Worm (Caenorhabditis elegans): ENCODE measurements around the gene F42A6.2.

Gene F42A6.2

DNA sequence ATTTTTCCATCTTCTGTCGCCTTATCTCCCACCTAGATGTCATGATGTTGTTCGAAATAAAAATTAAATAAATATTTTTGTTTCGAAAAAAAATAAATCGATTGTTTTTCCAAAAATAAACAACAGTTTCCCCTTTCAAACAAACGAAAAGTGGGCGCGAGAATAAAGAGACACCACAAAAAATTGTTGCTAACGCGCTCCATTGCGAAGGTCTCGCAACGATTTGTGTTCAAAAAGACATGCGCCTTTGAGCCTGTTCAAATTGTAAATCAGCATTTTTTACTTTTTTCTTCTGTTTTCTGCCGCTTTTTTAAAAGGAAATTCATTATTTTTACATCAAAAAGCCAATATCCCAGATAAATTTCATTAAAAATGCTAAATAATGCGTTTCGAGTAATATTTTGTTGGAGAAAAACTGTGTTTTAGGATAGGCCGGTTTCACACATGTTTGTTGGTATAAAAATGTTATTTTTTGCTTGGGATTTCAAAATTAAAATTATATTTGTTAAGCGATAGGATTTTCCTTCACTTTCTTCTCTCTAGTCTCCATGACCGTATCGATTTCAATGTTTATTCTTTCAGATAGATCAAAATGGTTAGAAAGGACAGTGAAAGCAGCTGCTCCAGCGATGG lies 46.6 kb upstream of the F42A6.2 start, which contains the start of gene W08E12.7 (continued):
- no peak for TF ChIP-seq ceh-22 (tag; optimal IDR thresholded peaks at IDR 0.05)
- peak; percentile 33 for TF ChIP-seq tbx-7 (tag; optimal IDR thresholded peaks at IDR 0.05)
- TF ChIP-seq hlh-13 (GFP tag; optimal IDR thresholded peaks at IDR 0.05), result no peak
- TF ChIP-seq K09A11.1 (tag; optimal IDR thresholded peaks at IDR 0.05; ENCODE audit: insufficient read depth), result peak; percentile 41
- no peak for TF ChIP-seq ama-1 (optimal IDR thresholded peaks at IDR 0.05)
- TF ChIP-seq ceh-24 (tag; optimal IDR thresholded peaks at IDR 0.05), result peak; percentile 21
- TF ChIP-seq pha-2 (tag; optimal IDR thresholded peaks at IDR 0.05), result peak; percentile 15
- no peak for TF ChIP-seq pha-4 (tag; optimal IDR thresholded peaks at IDR 0.05)
- TF ChIP-seq mec-3 (tag; optimal IDR thresholded peaks at IDR 0.05; ENCODE audit: borderline replicate concordance), result no peak
- no peak for TF ChIP-seq sox-4 (tag; optimal IDR thresholded peaks at IDR 0.05)
- peak; percentile 3 for TF ChIP-seq K02D7.2 (tag; optimal IDR thresholded peaks at IDR 0.05)
- TF ChIP-seq nhr-11 (tag; optimal IDR thresholded peaks at IDR 0.05), result no peak
- peak; percentile 49 for TF ChIP-seq sox-2 (GFP tag; IDR thresholded peaks at IDR 0.05)
- TF ChIP-seq elt-4 (tag; optimal IDR thresholded peaks at IDR 0.05), result no peak
- TF ChIP-seq npax-4 (tag; optimal IDR thresholded peaks at IDR 0.05), result peak; percentile 4
- peak; percentile 68 for TF ChIP-seq ttx-3 (tag; optimal IDR thresholded peaks at IDR 0.05)
- TF ChIP-seq ahr-1 (tag; optimal IDR thresholded peaks at IDR 0.05), result peak; percentile 25
- TF ChIP-seq pqm-1 (tag; optimal IDR thresholded peaks at IDR 0.05), result peak; percentile 25

DNA sequence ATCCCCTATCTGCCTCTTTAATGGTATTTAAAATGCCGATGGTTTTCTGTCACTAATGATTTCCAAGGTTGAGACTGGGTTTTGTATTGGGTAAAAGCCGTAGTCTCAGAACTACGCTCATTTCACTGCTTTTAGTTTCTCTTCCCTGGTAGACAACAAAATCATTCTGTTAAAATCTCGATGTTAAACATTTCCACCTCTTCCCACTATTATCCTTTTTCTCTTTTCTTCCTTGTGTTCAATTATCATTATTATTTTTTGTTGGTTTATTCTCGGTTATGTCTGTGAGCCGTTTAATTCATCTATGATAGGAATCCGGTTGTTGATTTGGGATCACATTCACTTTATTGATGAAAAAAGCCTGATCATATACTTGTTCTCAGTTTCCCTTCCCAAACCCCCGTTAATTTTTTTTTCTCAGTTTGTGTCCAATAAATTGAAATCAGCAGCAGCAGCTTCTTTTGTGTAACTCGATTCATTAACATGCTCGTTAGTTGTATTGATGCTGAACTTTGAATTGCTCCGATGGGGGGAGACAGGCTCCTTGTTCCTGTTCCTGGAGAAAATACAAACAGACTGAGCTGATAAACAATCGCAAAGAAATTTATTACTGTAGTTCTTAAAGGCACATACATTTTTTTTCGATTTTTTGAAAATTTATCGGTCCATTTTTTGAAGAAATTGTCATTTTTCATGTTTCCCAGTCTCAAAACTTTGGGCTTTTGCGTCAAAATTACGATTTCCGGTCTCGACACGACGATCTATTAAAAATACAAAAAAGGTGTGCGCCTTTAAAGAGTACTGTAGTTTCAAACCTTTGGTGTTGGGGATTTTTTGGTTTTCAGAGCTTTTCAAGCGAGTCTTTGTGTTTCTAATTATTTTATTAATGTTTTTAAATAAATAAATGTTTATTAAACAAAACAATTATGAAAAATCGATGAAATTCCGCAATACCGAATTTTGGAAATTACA lies 44.4 kb upstream of the F42A6.2 start:
- TF ChIP-seq madf-2 (tag; optimal IDR thresholded peaks at IDR 0.05) (no peak), elt-4 (tag; optimal IDR thresholded peaks at IDR 0.05) (no peak), lim-6 (tag; optimal IDR thresholded peaks at IDR 0.05) (no peak), ceh-45 (GFP tag; IDR thresholded peaks at IDR 0.05) (no peak), nhr-11 (tag; optimal IDR thresholded peaks at IDR 0.05) (no peak), rnt-1 (tag; optimal IDR thresholded peaks at IDR 0.05) (no peak), pros-1 (tag; optimal IDR thresholded peaks at IDR 0.05) (no peak), ets-4 (tag; optimal IDR thresholded peaks at IDR 0.05) (no peak), gmeb-2 (tag; optimal IDR thresholded peaks at IDR 0.05) (no peak), sox-4 (tag; optimal IDR thresholded peaks at IDR 0.05) (no peak), ceh-24 (tag; optimal IDR thresholded peaks at IDR 0.05) (no peak), ceh-48 (tag; optimal IDR thresholded peaks at IDR 0.05) (no peak), pha-4 (tag; optimal IDR thresholded peaks at IDR 0.05) (no peak)

DNA sequence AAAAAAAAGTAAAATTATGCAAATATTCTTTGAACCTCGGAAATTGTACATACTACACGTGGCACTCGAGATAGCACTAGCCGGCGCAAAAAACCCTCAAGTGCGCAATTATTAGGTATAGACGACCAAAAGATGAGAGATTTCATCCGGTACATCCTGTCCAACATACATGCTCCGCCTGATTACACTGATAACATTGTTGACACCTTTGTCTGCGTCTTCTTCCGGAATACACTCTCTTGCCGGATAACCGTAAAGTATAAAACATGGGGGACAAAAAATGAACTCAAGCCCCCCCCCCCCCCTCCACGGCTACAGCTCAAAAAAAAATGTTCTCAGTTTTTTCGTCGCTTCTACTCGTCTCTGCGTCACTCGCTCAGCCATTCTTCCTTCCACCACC lies 43.0 kb upstream of the F42A6.2 start, which contains the start of gene W08E12.6:
Gene W08E12.6, plus strand, starts transcription at position 301 of the 400 bp plus-strand sequence.
- TF ChIP-seq elt-4 (tag; optimal IDR thresholded peaks at IDR 0.05) (no peak), zip-5 (tag; optimal IDR thresholded peaks at IDR 0.05) (no peak), ama-1 (optimal IDR thresholded peaks at IDR 0.05) (no peak), mec-3 (tag; optimal IDR thresholded peaks at IDR 0.05; ENCODE audit: borderline replicate concordance) (no peak), ceh-9 (tag; optimal IDR thresholded peaks at IDR 0.05) (no peak), C08G9.2 (tag; optimal IDR thresholded peaks at IDR 0.05) (no peak), ceh-22 (tag; optimal IDR thresholded peaks at IDR 0.05) (no peak)

DNA sequence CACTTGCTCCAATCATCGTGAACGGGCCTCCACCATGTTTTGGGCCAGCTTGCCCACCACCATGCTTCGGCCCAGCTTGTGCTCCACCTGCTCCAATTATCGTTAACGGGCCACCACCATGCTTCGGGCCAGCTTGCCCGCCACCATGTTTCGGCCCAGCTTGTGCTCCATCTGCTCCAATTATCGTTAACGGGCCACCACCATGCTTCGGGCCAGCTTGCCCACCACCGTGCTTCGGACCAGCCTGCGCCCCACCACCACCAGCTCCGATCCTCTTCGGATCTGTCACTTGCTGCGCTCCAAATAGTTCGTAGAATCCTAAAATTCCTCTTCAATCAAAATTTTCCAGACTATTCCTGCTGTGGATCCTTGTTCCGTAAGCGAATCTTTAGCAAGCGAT lies 42.0 kb upstream of the F42A6.2 start:
- TF ChIP-seq ceh-14 (tag; optimal IDR thresholded peaks at IDR 0.05) (no peak), sdc-2 (tag; optimal IDR thresholded peaks at IDR 0.05) (no peak), nhr-11 (tag; optimal IDR thresholded peaks at IDR 0.05) (no peak), syd-9 (tag; optimal IDR thresholded peaks at IDR 0.05) (no peak), fkh-10 (GFP tag; optimal IDR thresholded peaks at IDR 0.05) (no peak), fax-1 (tag; optimal IDR thresholded peaks at IDR 0.05) (no peak), hlh-13 (GFP tag; optimal IDR thresholded peaks at IDR 0.05) (no peak), odd-2 (tag; optimal IDR thresholded peaks at IDR 0.05) (no peak), ttx-3 (tag; optimal IDR thresholded peaks at IDR 0.05) (no peak), ceh-24 (tag; optimal IDR thresholded peaks at IDR 0.05) (no peak), K02D7.2 (tag; optimal IDR thresholded peaks at IDR 0.05) (no peak), gmeb-2 (tag; optimal IDR thresholded peaks at IDR 0.05) (no peak), hlh-8 (tag; optimal IDR thresholded peaks at IDR 0.05) (no peak), hlh-30 (tag; optimal IDR thresholded peaks at IDR 0.05; ENCODE audit: insufficient read depth) (no peak), eyg-1 (tag; optimal IDR thresholded peaks at IDR 0.05) (no peak), zip-5 (tag; optimal IDR thresholded peaks at IDR 0.05) (no peak)
